Fruit fly (Drosophila melanogaster) whole organism, embryonic: Measurements from ENCODE around the gene nmo.

Experiments used
- Asciz ChIP-seq: fragments of 200-800 bp; sonication (Bioruptor generic); optimal IDR thresholded peaks from 2 replicates; lab custom pipeline; 2017; ENCODE audit warnings: missing biosample characterization, mild to moderate bottlenecking, missing genetic modification characterization, missing genetic modification reagents
- CG11456 ChIP-seq: fragments of 200-800 bp; sonication (Bioruptor generic); IDR thresholded peaks from 3 replicates; pipeline ENCODE4 v1.3.6; 2022; ENCODE audit warnings: missing biosample characterization, missing genetic modification characterization
- CG11696 ChIP-seq: fragments of 200-800 bp; sonication (Bioruptor generic); IDR thresholded peaks from 2 replicates; pipeline ENCODE4 v1.3.6; 2022; ENCODE audit warnings: missing biosample characterization, missing genetic modification characterization
- CG13296 ChIP-seq: fragments of 200-800 bp; sonication (Bioruptor generic); optimal IDR thresholded peaks from 3 replicates; lab custom pipeline; 2018; ENCODE audit warnings: missing biosample characterization, mild to moderate bottlenecking, missing genetic modification characterization
- CG16813 ChIP-seq: fragments of 200-800 bp; sonication (Bioruptor generic); IDR thresholded peaks from 3 replicates; pipeline ENCODE4 v1.3.6; 2022; ENCODE audit warnings: missing biosample characterization, missing genetic modification characterization; ENCODE audit not compliant: partially characterized antibody
- CG17328 ChIP-seq: fragments of 200-800 bp; sonication (Bioruptor generic); IDR thresholded peaks from 2 replicates; pipeline ENCODE4 v1.3.6; 2022; ENCODE audit warnings: missing biosample characterization, missing genetic modification characterization
- CG18599 ChIP-seq: fragments of 200-800 bp; sonication (Bioruptor generic); optimal IDR thresholded peaks from 3 replicates; lab custom pipeline; 2017; ENCODE audit warnings: missing biosample characterization, missing genetic modification characterization, mild to moderate bottlenecking, moderate library complexity, missing genetic modification reagents
- CG18764 ChIP-seq: fragments of 200-800 bp; sonication (Bioruptor generic); optimal IDR thresholded peaks from 3 replicates; lab custom pipeline; 2016; ENCODE audit warnings: missing biosample characterization, missing genetic modification characterization
- CG2199 ChIP-seq: fragments of 200-800 bp; sonication (Bioruptor generic); IDR thresholded peaks from 3 replicates; pipeline ENCODE4 v1.3.6; 2022; ENCODE audit warnings: missing biosample characterization, missing genetic modification characterization
- CG30403 ChIP-seq: fragments of 200-800 bp; sonication (Bioruptor generic); optimal IDR thresholded peaks from 3 replicates; lab custom pipeline; 2016; ENCODE audit warnings: missing biosample characterization, missing genetic modification characterization
- CG6765 ChIP-seq: fragments of 200-800 bp; sonication (Bioruptor generic); optimal IDR thresholded peaks from 3 replicates; lab custom pipeline; 2017; ENCODE audit warnings: missing biosample characterization, mild to moderate bottlenecking, missing genetic modification characterization
- CG7372 ChIP-seq: fragments of 200-800 bp; sonication (Bioruptor generic); IDR thresholded peaks from 2 replicates; pipeline ENCODE4 v1.3.6; 2022; ENCODE audit warnings: missing biosample characterization, missing genetic modification characterization
- CG7745 ChIP-seq: fragments of 200-800 bp; sonication (Bioruptor generic); optimal IDR thresholded peaks from 2 replicates; lab custom pipeline; 2018; ENCODE audit warnings: missing biosample characterization, mild to moderate bottlenecking, missing genetic modification characterization, moderate library complexity
- CG7928 ChIP-seq: fragments of 200-800 bp; sonication (Bioruptor generic); optimal IDR thresholded peaks from 2 replicates; lab custom pipeline; 2017; ENCODE audit warnings: missing biosample characterization, mild to moderate bottlenecking, missing genetic modification characterization
- CG8281 ChIP-seq: fragments of 200-800 bp; sonication (Bioruptor generic); optimal IDR thresholded peaks from 2 replicates; lab custom pipeline; 2018; ENCODE audit warnings: missing biosample characterization, mild to moderate bottlenecking, missing genetic modification characterization, moderate library complexity
- CG9876 ChIP-seq: fragments of 200-800 bp; sonication (Bioruptor generic); optimal IDR thresholded peaks from 2 replicates; lab custom pipeline; 2016; ENCODE audit warnings: missing biosample characterization, missing genetic modification characterization
- CTCF ChIP-seq: fragments of 200-800 bp; sonication (Bioruptor generic); optimal IDR thresholded peaks from 2 replicates; lab custom pipeline; 2017; ENCODE audit warnings: missing biosample characterization, mild to moderate bottlenecking, missing genetic modification characterization, moderate library complexity
- CoRest ChIP-seq: fragments of 200-800 bp; sonication (Bioruptor generic); optimal IDR thresholded peaks from 3 replicates; lab custom pipeline; 2018; ENCODE audit warnings: missing biosample characterization, mild to moderate bottlenecking, missing genetic modification characterization, moderate library complexity
- D19A ChIP-seq: fragments of 200-800 bp; optimal IDR thresholded peaks from 3 replicates; lab custom pipeline; 2019; ENCODE audit warnings: missing biosample characterization, mild to moderate bottlenecking, missing genetic modification characterization, moderate library complexity
- Dip2 ChIP-seq: fragments of 200-800 bp; sonication (Bioruptor generic); IDR thresholded peaks from 2 replicates; pipeline ENCODE4 v1.3.6; 2022; ENCODE audit warnings: missing biosample characterization, missing genetic modification characterization
- Hand ChIP-seq: fragments of 200-800 bp; sonication (Bioruptor generic); optimal IDR thresholded peaks from 2 replicates; lab custom pipeline; 2017; ENCODE audit warnings: mild to moderate bottlenecking, missing biosample characterization, missing genetic modification reagents, missing genetic modification characterization
- Hr3 ChIP-seq: fragments of 200-800 bp; sonication (Bioruptor generic); optimal IDR thresholded peaks from 3 replicates; lab custom pipeline; 2016; ENCODE audit warnings: missing biosample characterization, missing genetic modification characterization
- MESR4 ChIP-seq: fragments of 200-800 bp; sonication (Bioruptor generic); optimal IDR thresholded peaks from 2 replicates; lab custom pipeline; 2018; ENCODE audit warnings: missing biosample characterization, mild to moderate bottlenecking, missing genetic modification characterization, moderate library complexity
- Ravus ChIP-seq: fragments of 200-800 bp; sonication (Bioruptor generic); IDR thresholded peaks from 2 replicates; pipeline ENCODE4 v1.3.6; 2022; ENCODE audit warnings: missing biosample characterization, missing genetic modification characterization
- az2 ChIP-seq: fragments of 200-800 bp; sonication (Bioruptor generic); optimal IDR thresholded peaks from 3 replicates; lab custom pipeline; 2016; ENCODE audit warnings: missing biosample characterization, missing genetic modification characterization
- chinmo ChIP-seq: fragments of 200-800 bp; sonication (Bioruptor generic); IDR thresholded peaks from 4 replicates; pipeline ENCODE4 v1.3.6; 2022; ENCODE audit warnings: missing biosample characterization, missing genetic modification characterization; ENCODE audit not compliant: partially characterized antibody
- ci ChIP-seq: fragments of 200-800 bp; sonication (Bioruptor generic); IDR thresholded peaks from 3 replicates; pipeline ENCODE4 v1.3.6; 2022; ENCODE audit warnings: missing biosample characterization, missing genetic modification characterization
- corto ChIP-seq: fragments of 200-800 bp; sonication (Bioruptor generic); optimal IDR thresholded peaks from 2 replicates; lab custom pipeline; 2016; ENCODE audit warnings: missing biosample characterization, mild to moderate bottlenecking, missing genetic modification characterization, moderate library complexity
- crol ChIP-seq: fragments of 200-800 bp; sonication (Bioruptor generic); IDR thresholded peaks from 2 replicates; pipeline ENCODE4 v1.3.6; 2022; ENCODE audit warnings: missing biosample characterization, missing genetic modification characterization
- danr ChIP-seq: fragments of 200-800 bp; sonication (Bioruptor generic); IDR thresholded peaks from 2 replicates; pipeline ENCODE4 v1.3.6; 2022; ENCODE audit warnings: missing biosample characterization, missing genetic modification characterization
- gce ChIP-seq: fragments of 200-800 bp; sonication (Bioruptor generic); IDR thresholded peaks from 3 replicates; pipeline ENCODE4 v1.3.6; 2022; ENCODE audit warnings: missing biosample characterization, missing genetic modification characterization
- gfzf ChIP-seq: fragments of 200-800 bp; sonication (Bioruptor generic); optimal IDR thresholded peaks from 2 replicates; lab custom pipeline; 2016; ENCODE audit warnings: missing biosample characterization, mild to moderate bottlenecking, missing genetic modification characterization, moderate library complexity
- grn ChIP-seq: fragments of 200-800 bp; sonication (Bioruptor generic); optimal IDR thresholded peaks from 3 replicates; lab custom pipeline; 2017; ENCODE audit warnings: missing biosample characterization, missing genetic modification characterization
- gro ChIP-seq: fragments of 200-800 bp; sonication (Bioruptor generic); optimal IDR thresholded peaks from 2 replicates; lab custom pipeline; 2016; ENCODE audit warnings: missing biosample characterization, missing genetic modification characterization
- kah ChIP-seq: fragments of 200-800 bp; sonication (Bioruptor generic); optimal IDR thresholded peaks from 2 replicates; lab custom pipeline; 2018; ENCODE audit warnings: missing biosample characterization, mild to moderate bottlenecking, missing genetic modification characterization
- lab ChIP-seq: fragments of 200-800 bp; sonication (Bioruptor generic); optimal IDR thresholded peaks from 3 replicates; lab custom pipeline; 2017; ENCODE audit warnings: missing biosample characterization, missing genetic modification characterization, mild to moderate bottlenecking, moderate library complexity, missing genetic modification reagents
- mam ChIP-seq: fragments of 200-800 bp; sonication (Bioruptor generic); optimal IDR thresholded peaks from 3 replicates; lab custom pipeline; 2016; ENCODE audit warnings: missing biosample characterization, missing genetic modification characterization
- mirr ChIP-seq: fragments of 200-800 bp; sonication (Bioruptor generic); optimal IDR thresholded peaks from 3 replicates; lab custom pipeline; 2018; ENCODE audit warnings: missing biosample characterization, mild to moderate bottlenecking, missing genetic modification characterization
- nerfin-1 ChIP-seq: fragments of 200-800 bp; sonication (Bioruptor generic); optimal IDR thresholded peaks from 3 replicates; lab custom pipeline; 2019; ENCODE audit warnings: missing biosample characterization, mild to moderate bottlenecking, missing genetic modification characterization, moderate library complexity
- otp ChIP-seq: fragments of 200-800 bp; sonication (Bioruptor generic); IDR thresholded peaks from 3 replicates; pipeline ENCODE4, ENCODE4 v1.3.6; 2022; ENCODE audit warnings: missing biosample characterization, missing genetic modification characterization
- prd ChIP-seq, 3 experiments: fragments of >200 bp in 2 of 3; fragments of 200-800 bp in 1 of 3; sonication (Bioruptor generic) in 1 of 3; optimal IDR thresholded peaks in 2 of 3; IDR thresholded peaks in 1 of 3; 2 replicates in 2 of 3; 3 replicates in 1 of 3; pipeline versions ENCODE4 v1.3.6 to Lab custom; 2017 to 2022; ENCODE audit warnings: missing biosample characterization in 1 of 3, missing genetic modification characterization in 1 of 3
- pros ChIP-seq: fragments of 200-800 bp; sonication (Bioruptor generic); optimal IDR thresholded peaks from 3 replicates; lab custom pipeline; 2019; ENCODE audit warnings: missing biosample characterization, mild to moderate bottlenecking, missing genetic modification characterization, moderate library complexity
- pum ChIP-seq: fragments of 200-800 bp; sonication (Bioruptor generic); optimal IDR thresholded peaks from 2 replicates; lab custom pipeline; 2016; ENCODE audit warnings: missing biosample characterization, missing genetic modification characterization
- salm ChIP-seq: fragments of 200-800 bp; sonication (Bioruptor generic); optimal IDR thresholded peaks from 2 replicates; lab custom pipeline; 2018; ENCODE audit warnings: missing biosample characterization, mild to moderate bottlenecking, missing genetic modification characterization
- sd ChIP-seq: fragments of 200-800 bp; sonication (Bioruptor generic); optimal IDR thresholded peaks from 3 replicates; lab custom pipeline; 2018; ENCODE audit warnings: missing biosample characterization, mild to moderate bottlenecking, missing genetic modification characterization, moderate library complexity
- sens ChIP-seq: fragments of 200-800 bp; sonication (Bioruptor generic); peaks from one replicate; lab custom pipeline; 2016; ENCODE audit warnings: missing biosample characterization, missing genetic modification characterization
- slbo ChIP-seq: fragments of 200-800 bp; sonication (Bioruptor generic); IDR thresholded peaks from 2 replicates; pipeline ENCODE4 v1.3.6; 2022; ENCODE audit warnings: missing biosample characterization, missing genetic modification characterization
- sug ChIP-seq: fragments of 200-800 bp; optimal IDR thresholded peaks from 2 replicates; lab custom pipeline; 2019; ENCODE audit warnings: missing biosample characterization, mild to moderate bottlenecking, missing genetic modification characterization, moderate library complexity

Gene nmo

DNA sequence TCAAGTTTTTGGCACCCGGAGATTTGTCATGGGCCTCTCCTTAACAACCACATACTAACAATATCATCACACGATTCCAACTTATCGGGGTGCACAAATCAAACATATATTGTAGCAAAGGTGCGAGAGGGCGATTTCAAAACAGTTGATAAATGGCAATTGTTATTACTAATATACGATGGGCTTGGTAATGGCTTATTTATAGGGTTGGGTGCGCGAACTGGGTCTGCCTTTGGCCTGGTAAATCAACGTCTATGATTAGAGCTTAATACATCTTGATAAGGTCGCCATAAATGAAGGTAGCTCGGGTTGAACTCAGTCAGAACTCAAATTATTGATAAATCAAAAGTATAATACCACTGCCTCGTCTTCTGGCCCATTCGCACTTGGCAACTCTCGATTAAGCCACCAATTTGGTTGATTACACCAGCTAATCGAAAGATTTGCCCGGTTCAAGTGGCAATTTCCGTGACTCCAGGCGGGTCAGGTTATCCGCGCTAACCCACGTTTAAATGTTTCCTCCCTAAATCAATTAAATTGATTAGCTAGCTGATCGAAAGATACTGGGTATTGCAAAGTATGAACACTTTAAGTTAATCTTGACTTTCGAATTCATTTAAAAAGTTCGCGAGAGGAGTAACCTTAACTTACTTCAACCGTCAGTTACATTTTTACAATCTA is 38.1 kb upstream of the nmo start (continued):
- TF ChIP-seq CG8281 (tag; lab: Kevin White, UChicago) = no peak
- TF ChIP-seq pros (GFP tag; lab: Kevin White, UChicago) = no peak
- TF ChIP-seq slbo (GFP tag; lab: Robert Waterston, UW) = no peak
- peak; percentile 81 for TF ChIP-seq sug (tag; lab: Kevin White, UChicago)
- no peak for TF ChIP-seq MESR4 (GFP tag; lab: Kevin White, UChicago)
- TF ChIP-seq Hand (GFP tag; lab: Kevin White, UChicago) = no peak
- no peak for TF ChIP-seq mam (GFP tag; lab: Kevin White, UChicago)
- no peak for TF ChIP-seq az2
- TF ChIP-seq CG16813 (GFP tag; lab: Robert Waterston, UW) = no peak
- no peak for TF ChIP-seq CG7928
- peak; percentile 1 for TF ChIP-seq lab (GFP tag; lab: Kevin White, UChicago)
- no peak for TF ChIP-seq gfzf (GFP tag; lab: Kevin White, UChicago)
- peak; percentile 67 for TF ChIP-seq grn (GFP tag; lab: Kevin White, UChicago)
- TF ChIP-seq Hr3 (GFP tag; lab: Kevin White, UChicago) = no peak
- no peak for TF ChIP-seq nerfin-1 (tag; lab: Kevin White, UChicago)
- TF ChIP-seq CG6765 (GFP tag; lab: Kevin White, UChicago) = no peak
- no peak for TF ChIP-seq D19A

DNA sequence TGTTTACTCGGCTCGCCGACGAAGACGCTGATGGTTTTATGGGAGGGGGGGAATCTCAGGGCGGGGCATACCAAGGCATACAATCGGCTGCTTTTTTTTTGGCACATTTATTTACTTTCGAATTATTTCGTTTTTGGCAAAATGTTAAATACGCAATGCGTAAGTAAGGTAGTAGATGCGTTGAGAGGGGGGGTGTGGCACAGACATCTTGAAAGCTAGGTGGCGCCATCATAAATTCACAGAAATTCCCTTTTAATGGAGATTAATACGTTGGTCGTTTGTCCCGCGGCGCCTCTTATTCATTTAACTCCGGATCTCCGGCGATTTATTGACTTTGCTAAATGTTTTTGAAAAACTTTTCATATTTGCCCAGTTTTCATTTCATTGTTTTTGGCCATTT is 37.3 kb upstream of the nmo start:
- TF ChIP-seq gce (0 out of 3 replicates have a peak, but pooled peaks have one; percentile 34), CG30403 (GFP tag; lab: Kevin White, UChicago) (no peak), prd (optimal IDR thresholded peaks at IDR 0.05; lab: Kevin White, UChicago) (no peak), prd (GFP tag; IDR thresholded peaks at IDR 0.05; lab: Robert Waterston, UW) (0 out of 3 replicates have a peak, but pooled peaks have one; percentile 5), CG2199 (GFP tag; lab: Robert Waterston, UW) (0 out of 3 replicates have a peak, but pooled peaks have one; percentile 39), danr (GFP tag; lab: Robert Waterston, UW) (no peak), CG17328 (0 out of 2 replicates have a peak, but pooled peaks have one; percentile 9), Dip2 (peak; percentile 84), otp (GFP tag; lab: Robert Waterston, UW) (0 out of 3 replicates have a peak, but pooled peaks have one; percentile 13), crol (GFP tag; lab: Robert Waterston, UW) (peak; percentile 82), CTCF (GFP tag; lab: Kevin White, UChicago) (peak; percentile 87), CG11456 (GFP tag; lab: Robert Waterston, UW) (no peak), CG11696 (GFP tag; lab: Robert Waterston, UW) (peak; percentile 12; the same call in 1 of the 2 replicates), kah (GFP tag; lab: Kevin White, UChicago) (no peak), ci (GFP tag; lab: Robert Waterston, UW) (0 out of 3 replicates have a peak, but pooled peaks have one; percentile 36), Asciz (no peak)

DNA sequence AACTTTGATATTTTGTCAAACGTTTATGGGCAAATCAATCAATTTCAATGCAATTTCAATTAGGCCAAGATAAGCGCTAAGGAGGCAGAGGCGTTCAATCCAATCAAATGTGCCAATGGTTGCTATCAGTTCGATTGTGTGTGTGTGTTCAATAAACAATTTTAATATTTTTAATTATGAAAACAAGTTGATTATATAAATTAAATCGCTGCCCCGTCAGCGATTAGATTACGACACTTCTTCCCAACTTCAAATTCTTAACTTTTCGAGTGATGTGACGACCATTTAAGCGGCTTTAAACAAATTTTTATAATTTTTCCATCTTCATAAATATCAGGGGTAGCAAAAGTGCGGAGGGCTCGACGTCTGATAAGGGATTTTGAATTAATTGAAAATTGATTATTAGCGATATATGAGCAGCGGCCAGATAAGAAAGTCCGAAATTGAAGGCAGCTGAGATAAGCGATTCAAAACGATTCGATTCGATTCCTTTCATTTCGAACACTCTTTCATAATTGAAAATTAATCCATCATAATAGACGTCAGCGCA is 36.4 kb upstream of the nmo start:
- 0 out of 4 replicates have a peak, but pooled peaks have one; percentile 20 for TF ChIP-seq chinmo
- no peak for TF ChIP-seq CG18764 (GFP tag; lab: Kevin White, UChicago)
- peak; percentile 85 for TF ChIP-seq mirr (GFP tag; lab: Kevin White, UChicago)
- no peak for TF ChIP-seq CoRest (tag; lab: Kevin White, UChicago)
- TF ChIP-seq CG7745 (tag; lab: Kevin White, UChicago) = no peak
- peak; percentile 49 for TF ChIP-seq corto (GFP tag; lab: Kevin White, UChicago)
- TF ChIP-seq CG13296 (GFP tag; lab: Kevin White, UChicago) = no peak
- TF ChIP-seq CG7372 (GFP tag; lab: Robert Waterston, UW) = no peak
- peak; percentile 47 for TF ChIP-seq lab (GFP tag; lab: Kevin White, UChicago)
- no peak for TF ChIP-seq CG9876 (GFP tag; lab: Kevin White, UChicago)
- TF ChIP-seq sens (GFP tag; lab: Kevin White, UChicago) = peak; percentile 7
- no peak for TF ChIP-seq Ravus (GFP tag; lab: Robert Waterston, UW)
- TF ChIP-seq pum (GFP tag; lab: Kevin White, UChicago) = no peak
- TF ChIP-seq gro = peak; percentile 48
- TF ChIP-seq salm = peak; percentile 6
- TF ChIP-seq sd = peak; percentile 64
- peak; percentile 41 for TF ChIP-seq CG18599 (GFP tag; lab: Kevin White, UChicago)
